Worm (Caenorhabditis elegans) whole organism, young adult: Measurements from ENCODE around the gene daam-1.
A peak's percentile ranks its signal among the peaks of the same experiment; 100 is the strongest.

ENCODE experiments used
- B0035.1 ChIP-seq: sonication (generic microtip); optimal IDR thresholded peaks from 2 replicates; lab custom pipeline; 2016; ENCODE audit warnings: missing genetic modification characterization, mild to moderate bottlenecking, missing compliant biosample characterization, missing genotype, missing genetic modification reagents
- C17E4.6 ChIP-seq: fragments of 200-800 bp; sonication (Bioruptor generic); IDR thresholded peaks from 2 replicates; pipeline ENCODE4 v1.3.6; 2022; ENCODE audit warnings: missing genetic modification reagents, missing genetic modification characterization, missing compliant biosample characterization
- F10E7.11 ChIP-seq: sonication (generic microtip); optimal IDR thresholded peaks from 2 replicates; lab custom pipeline; 2017; ENCODE audit warnings: mild to moderate bottlenecking, missing genetic modification characterization, moderate library complexity, missing compliant biosample characterization
- F33H1.4 ChIP-seq: fragments of 200-800 bp; sonication (Bioruptor generic); IDR thresholded peaks from 2 replicates; pipeline ENCODE4 v1.3.6; 2022; ENCODE audit warnings: missing genetic modification reagents, missing genetic modification characterization, missing compliant biosample characterization
- F37B4.10 ChIP-seq: fragments of 200-800 bp; sonication (Bioruptor generic); IDR thresholded peaks from 2 replicates; pipeline ENCODE4 v1.3.6; 2022; ENCODE audit warnings: missing genetic modification characterization, missing compliant biosample characterization
- F52B5.7 ChIP-seq: sonication (generic microtip); optimal IDR thresholded peaks from 2 replicates; lab custom pipeline; 2016; ENCODE audit warnings: mild to moderate bottlenecking, missing genetic modification characterization, missing compliant biosample characterization
- K11D2.4 ChIP-seq: fragments of 200-800 bp; sonication (Bioruptor generic); IDR thresholded peaks from 2 replicates; pipeline ENCODE4 v1.3.6; 2022; ENCODE audit warnings: missing genetic modification reagents, missing genetic modification characterization, missing compliant biosample characterization
- T07F8.4 ChIP-seq: sonication (generic microtip); optimal IDR thresholded peaks from 2 replicates; lab custom pipeline; 2016; ENCODE audit warnings: mild to moderate bottlenecking, missing genetic modification characterization, moderate library complexity, missing compliant biosample characterization
- T26A5.8 ChIP-seq: sonication (generic microtip); optimal IDR thresholded peaks from 2 replicates; lab custom pipeline; 2016; ENCODE audit warnings: missing genetic modification characterization, missing compliant biosample characterization
- Y67H2A.10 ChIP-seq: fragments of 200-800 bp; sonication (Bioruptor generic); conservative IDR thresholded peaks from 2 replicates; pipeline ENCODE4 v1.3.6; 2022; ENCODE audit warnings: missing genetic modification reagents, missing genetic modification characterization, missing compliant biosample characterization
- ama-1 ChIP-seq, 3 experiments: fragments of 150-350 bp in 1 of 3; sonication (generic microtip) in 2 of 3; optimal IDR thresholded peaks; 2 replicates each; lab custom pipeline; 2014 to 2018; ENCODE audit warnings: missing biosample characterization in 2 of 3, missing genetic modification characterization in 2 of 3, missing genetic modification reagents in 2 of 3
- atf-7 ChIP-seq: sonication (generic microtip); optimal IDR thresholded peaks from 2 replicates; lab custom pipeline; 2017; ENCODE audit warnings: mild to moderate bottlenecking, missing genetic modification characterization, missing compliant biosample characterization
- attf-5 ChIP-seq: fragments of 200-800 bp; sonication (Bioruptor generic); optimal IDR thresholded peaks from 2 replicates; lab custom pipeline; 2018; ENCODE audit warnings: mild to moderate bottlenecking, missing genetic modification characterization, missing compliant biosample characterization
- attf-6 ChIP-seq: fragments of 200-800 bp; sonication (Bioruptor generic); IDR thresholded peaks from 2 replicates; pipeline ENCODE4 v1.3.6; 2022; ENCODE audit warnings: missing genetic modification reagents, missing genetic modification characterization, missing compliant biosample characterization
- bed-1 ChIP-seq: fragments of 200-800 bp; sonication (Bioruptor generic); IDR thresholded peaks from 2 replicates; pipeline ENCODE4 v1.3.6; 2022; ENCODE audit warnings: missing genetic modification reagents, missing genetic modification characterization, missing compliant biosample characterization
- cebp-2 ChIP-seq: fragments of 200-800 bp; sonication (Bioruptor generic); IDR thresholded peaks from 2 replicates; pipeline ENCODE4 v1.3.6; 2022; ENCODE audit warnings: missing genetic modification characterization, missing compliant biosample characterization
- ceh-58 ChIP-seq: fragments of 200-800 bp; sonication (Bioruptor generic); IDR thresholded peaks from 2 replicates; pipeline ENCODE4 v1.3.6; 2022; ENCODE audit warnings: missing genetic modification characterization, missing compliant biosample characterization
- ceh-79 ChIP-seq: sonication (generic microtip); optimal IDR thresholded peaks from 2 replicates; lab custom pipeline; 2017; ENCODE audit warnings: mild to moderate bottlenecking, missing genetic modification characterization, missing compliant biosample characterization
- ceh-91 ChIP-seq: fragments of 200-800 bp; sonication (Bioruptor generic); IDR thresholded peaks from 2 replicates; pipeline ENCODE4 v1.3.6; 2022; ENCODE audit warnings: missing genetic modification reagents, missing genetic modification characterization, missing compliant biosample characterization
- die-1 ChIP-seq: sonication (generic microtip); optimal IDR thresholded peaks from 2 replicates; lab custom pipeline; 2016; ENCODE audit warnings: missing genotype, mild to moderate bottlenecking, missing genetic modification characterization, missing compliant biosample characterization
- egl-18 ChIP-seq: fragments of 200-800 bp; sonication (Bioruptor generic); IDR thresholded peaks from 2 replicates; pipeline ENCODE4 v1.3.6; 2022; ENCODE audit warnings: missing genetic modification reagents, missing genetic modification characterization, missing compliant biosample characterization
- egl-44 ChIP-seq: fragments of 200-800 bp; sonication (Bioruptor generic); IDR thresholded peaks from 2 replicates; pipeline ENCODE4 v1.3.6; 2022; ENCODE audit warnings: missing genetic modification reagents, missing genetic modification characterization, missing compliant biosample characterization
- egrh-3 ChIP-seq: fragments of 200-800 bp; sonication (Bioruptor generic); IDR thresholded peaks from 2 replicates; pipeline ENCODE4 v1.3.6; 2022; ENCODE audit warnings: missing genetic modification reagents, missing genetic modification characterization, missing compliant biosample characterization
- ets-4 ChIP-seq: fragments of 200-800 bp; sonication (Bioruptor generic); optimal IDR thresholded peaks from 2 replicates; lab custom pipeline; 2018; ENCODE audit warnings: mild to moderate bottlenecking, missing genetic modification characterization, missing compliant biosample characterization
- gei-17 ChIP-seq: fragments of 200-800 bp; sonication (Bioruptor generic); optimal IDR thresholded peaks from 2 replicates; lab custom pipeline; 2018; ENCODE audit warnings: mild to moderate bottlenecking, missing genetic modification characterization, missing compliant biosample characterization
- hlh-26 ChIP-seq: fragments of 200-800 bp; sonication (Bioruptor generic); conservative IDR thresholded peaks from 2 replicates; pipeline ENCODE4 v1.3.6; 2022; ENCODE audit warnings: missing genetic modification reagents, missing genetic modification characterization, missing compliant biosample characterization
- hsf-1 ChIP-seq: fragments of 200-800 bp; sonication (Bioruptor generic); IDR thresholded peaks from 2 replicates; pipeline ENCODE4 v1.3.6; 2022; ENCODE audit warnings: missing genetic modification reagents, missing genetic modification characterization, missing compliant biosample characterization
- lag-1 ChIP-seq: fragments of 200-800 bp; sonication (Bioruptor generic); IDR thresholded peaks from 2 replicates; pipeline ENCODE4 v1.3.6; 2022; ENCODE audit warnings: missing genetic modification reagents, missing genetic modification characterization, missing compliant biosample characterization
- lin-35 ChIP-seq, 3 experiments: fragments of 150-350 bp in 2 of 3; sonication (generic microtip) in 1 of 3; optimal IDR thresholded peaks; 2 replicates each; lab custom pipeline; 2014 to 2018; ENCODE audit warnings: missing biosample characterization in 3 of 3, missing genetic modification characterization in 3 of 3, missing genetic modification reagents in 3 of 3
- lir-1 ChIP-seq: fragments of 200-800 bp; sonication (Bioruptor generic); conservative IDR thresholded peaks from 2 replicates; pipeline ENCODE4 v1.3.6; 2022; ENCODE audit warnings: missing genetic modification reagents, missing genetic modification characterization, missing compliant biosample characterization
- lsl-1 ChIP-seq: fragments of 200-800 bp; sonication (Bioruptor generic); optimal IDR thresholded peaks from 2 replicates; lab custom pipeline; 2018; ENCODE audit warnings: mild to moderate bottlenecking, missing genetic modification characterization, moderate library complexity, missing compliant biosample characterization
- madf-8 ChIP-seq: fragments of 200-800 bp; sonication (Bioruptor generic); conservative IDR thresholded peaks from 2 replicates; pipeline ENCODE4 v1.3.6; 2022; ENCODE audit warnings: missing genetic modification reagents, missing genetic modification characterization, missing compliant biosample characterization
- mcd-1 ChIP-seq: fragments of 200-800 bp; sonication (Bioruptor generic); IDR thresholded peaks from 2 replicates; pipeline ENCODE4 v1.3.6; 2022; ENCODE audit warnings: missing genetic modification reagents, missing genetic modification characterization, missing compliant biosample characterization
- mel-28 ChIP-seq: sonication (generic microtip); optimal IDR thresholded peaks from 2 replicates; lab custom pipeline; 2016; ENCODE audit warnings: borderline replicate concordance, mild to moderate bottlenecking, missing genetic modification characterization, missing compliant biosample characterization
- nfyb-1 ChIP-seq: fragments of 200-800 bp; sonication (Bioruptor generic); IDR thresholded peaks from 2 replicates; pipeline ENCODE4 v1.3.6; 2022; ENCODE audit warnings: missing genetic modification reagents, missing genetic modification characterization, missing compliant biosample characterization
- nhr-120 ChIP-seq: fragments of 200-800 bp; sonication (Bioruptor generic); IDR thresholded peaks from 2 replicates; pipeline ENCODE4 v1.3.6; 2022; ENCODE audit warnings: missing genetic modification characterization, missing compliant biosample characterization
- nhr-179 ChIP-seq: sonication (generic microtip); optimal IDR thresholded peaks from 2 replicates; lab custom pipeline; 2016; ENCODE audit warnings: mild to moderate bottlenecking, missing genetic modification characterization, missing compliant biosample characterization
- nhr-80 ChIP-seq: sonication (generic microtip); optimal IDR thresholded peaks from 2 replicates; lab custom pipeline; 2016; ENCODE audit warnings: missing genetic modification characterization, missing compliant biosample characterization
- pbrm-1 ChIP-seq: fragments of 200-800 bp; sonication (Bioruptor generic); IDR thresholded peaks from 2 replicates; pipeline ENCODE4 v1.3.6; 2022; ENCODE audit warnings: missing genetic modification reagents, missing genetic modification characterization, missing compliant biosample characterization
- repo-1 ChIP-seq: sonication (generic microtip); optimal IDR thresholded peaks from 2 replicates; lab custom pipeline; 2017; ENCODE audit warnings: mild to moderate bottlenecking, missing genetic modification characterization, missing compliant biosample characterization
- rpc-1 ChIP-seq, 2 experiments: fragments of 150-350 bp in 1 of 2; sonication (generic microtip) in 1 of 2; optimal IDR thresholded peaks; 2 replicates each; lab custom pipeline; 2014 to 2018; ENCODE audit warnings: missing biosample characterization in 1 of 2, missing genetic modification characterization in 1 of 2, missing genetic modification reagents in 1 of 2, missing genotype in 1 of 2
- tlf-1 ChIP-seq: fragments of 200-800 bp; sonication (Bioruptor generic); optimal IDR thresholded peaks from 2 replicates; lab custom pipeline; 2018; ENCODE audit warnings: mild to moderate bottlenecking, missing genetic modification characterization, missing compliant biosample characterization
- unc-62 ChIP-seq: fragments of 150-350 bp; optimal IDR thresholded peaks from 2 replicates; lab custom pipeline; 2014; ENCODE audit warnings: missing biosample characterization, missing genetic modification reagents, missing genetic modification characterization
- ztf-25 ChIP-seq: fragments of 200-800 bp; sonication (Bioruptor generic); IDR thresholded peaks from 2 replicates; pipeline ENCODE4 v1.3.6; 2022; ENCODE audit warnings: missing genetic modification reagents, missing genetic modification characterization, missing compliant biosample characterization
- ztf-26 ChIP-seq: sonication (generic microtip); optimal IDR thresholded peaks from 2 replicates; lab custom pipeline; 2017; ENCODE audit warnings: missing genetic modification characterization, missing compliant biosample characterization
- ztf-28 ChIP-seq: fragments of 200-800 bp; sonication (Bioruptor generic); IDR thresholded peaks from 2 replicates; pipeline ENCODE4 v1.3.6; 2022; ENCODE audit warnings: missing genetic modification reagents, missing genetic modification characterization, missing compliant biosample characterization
- ztf-3 ChIP-seq: fragments of 200-800 bp; sonication (Bioruptor generic); optimal IDR thresholded peaks from 2 replicates; lab custom pipeline; 2018; ENCODE audit warnings: mild to moderate bottlenecking, missing genetic modification characterization, missing compliant biosample characterization

daam-1 gene

ce11 chrV:58971-59370 lies 24.7 kb downstream of the daam-1 start, which contains the start of gene cyp-29A3:
TSS of gene cyp-29A3 (plus strand) at chrV:59239.
- no peak for TF ChIP-seq lag-1 (GFP tag; lab: Robert Waterston, UW)
- TF ChIP-seq ztf-25 (GFP tag; lab: Robert Waterston, UW) = no peak
- TF ChIP-seq ztf-28 = no peak
- no peak for TF ChIP-seq unc-62 (GFP tag; lab: Kevin White, UChicago)
- no peak for TF ChIP-seq F33H1.4
- TF ChIP-seq lir-1 (GFP tag; lab: Robert Waterston, UW) = no peak
- no peak for TF ChIP-seq cebp-2 (GFP tag; lab: Robert Waterston, UW)
- TF ChIP-seq C17E4.6 (GFP tag; lab: Robert Waterston, UW) = no peak
- no peak for TF ChIP-seq ceh-58
- no peak for TF ChIP-seq nhr-120
- TF ChIP-seq mcd-1 (GFP tag; lab: Robert Waterston, UW) = no peak

ce11 chrV:55946-56345 lies 27.7 kb downstream of the daam-1 start, which contains the start of gene srt-52:
TSS of gene srt-52 (minus strand) at chrV:56046.
- no peak for TF ChIP-seq ceh-79 (tag; lab: Kevin White, UChicago)
- TF ChIP-seq lsl-1 (GFP tag; lab: Kevin White, UChicago) = no peak
- TF ChIP-seq F10E7.11 (tag; lab: Kevin White, UChicago) = no peak
- TF ChIP-seq nfyb-1 (GFP tag; lab: Robert Waterston, UW) = no peak
- TF ChIP-seq ceh-58 = no peak
- no peak for TF ChIP-seq lag-1 (GFP tag; lab: Robert Waterston, UW)
- no peak for TF ChIP-seq egl-18 (GFP tag; lab: Robert Waterston, UW)
- TF ChIP-seq tlf-1 (GFP tag; lab: Kevin White, UChicago) = no peak
- no peak for TF ChIP-seq K11D2.4 (GFP tag; lab: Robert Waterston, UW)
- TF ChIP-seq egrh-3 = no peak
- TF ChIP-seq madf-8 (GFP tag; lab: Robert Waterston, UW) = no peak
- no peak for TF ChIP-seq die-1
- TF ChIP-seq F37B4.10 (GFP tag; lab: Robert Waterston, UW) = no peak
- TF ChIP-seq Y67H2A.10 (GFP tag; lab: Robert Waterston, UW) = no peak
- no peak for TF ChIP-seq F52B5.7 (tag; lab: Kevin White, UChicago)
- TF ChIP-seq ztf-26 = no peak
- TF ChIP-seq nhr-80 = no peak
- TF ChIP-seq rpc-1 (optimal IDR thresholded peaks at IDR 0.05; lab: Kevin White, UChicago) = no peak
- no peak for TF ChIP-seq rpc-1 (tag; optimal IDR thresholded peaks at IDR 0.05; lab: Kevin White, UChicago)
- TF ChIP-seq, all 124 proteins: peak for 0

ce11 chrV:53286-53685 lies 30.3 kb downstream of the daam-1 start:
- no peak for TF ChIP-seq ztf-3 (GFP tag; lab: Kevin White, UChicago)
- TF ChIP-seq lin-35 (GFP tag; optimal IDR thresholded peaks at IDR 0.05; lab: Kevin White, UChicago) = peak in 1 of 3 experiments; percentile 36
- TF ChIP-seq ceh-79 (tag; lab: Kevin White, UChicago) = no peak
- no peak for TF ChIP-seq atf-7 (tag; lab: Kevin White, UChicago)
- TF ChIP-seq gei-17 = no peak
- peak; percentile 60; the same call in 1 of the 2 replicates for TF ChIP-seq pbrm-1 (GFP tag; lab: Robert Waterston, UW)
- TF ChIP-seq attf-6 = no peak
- TF ChIP-seq ets-4 (GFP tag; lab: Kevin White, UChicago) = peak; percentile 38
- TF ChIP-seq nhr-80 = no peak
- TF ChIP-seq T07F8.4 (tag; lab: Kevin White, UChicago) = peak; percentile 82
- TF ChIP-seq repo-1 (tag; lab: Kevin White, UChicago) = peak; percentile 9
- peak; percentile 23 for TF ChIP-seq lsl-1 (GFP tag; lab: Kevin White, UChicago)
- peak; percentile 61 for TF ChIP-seq T26A5.8
- no peak for TF ChIP-seq ceh-91 (GFP tag; lab: Robert Waterston, UW)
- TF ChIP-seq ztf-28 = no peak
- TF ChIP-seq K11D2.4 (GFP tag; lab: Robert Waterston, UW) = no peak
- no peak for TF ChIP-seq mel-28 (tag; lab: Kevin White, UChicago)
- no peak for TF ChIP-seq hlh-26 (GFP tag; lab: Robert Waterston, UW)
- TF ChIP-seq ama-1 (optimal IDR thresholded peaks at IDR 0.05; lab: Kevin White, UChicago) = no peak
- TF ChIP-seq ama-1 (GFP tag; optimal IDR thresholded peaks at IDR 0.05; lab: Kevin White, UChicago) = peak; percentile 60 to 66
- no peak for TF ChIP-seq nhr-179 (tag; lab: Kevin White, UChicago)
- no peak for TF ChIP-seq bed-1
- TF ChIP-seq egl-44 (GFP tag; lab: Robert Waterston, UW) = peak; percentile 66; the same call in 1 of the 2 replicates
- no peak for TF ChIP-seq B0035.1 (tag; lab: Kevin White, UChicago)
- TF ChIP-seq hsf-1 (GFP tag; lab: Robert Waterston, UW) = no peak
- no peak for TF ChIP-seq attf-5 (GFP tag; lab: Kevin White, UChicago)
